Fruit fly (Drosophila melanogaster) S2 (cell line): Measurements from ENCODE around the gene Spn85F.

ENCODE experiments used
- CG8478 ChIP-seq: fragments of >200 bp; optimal IDR thresholded peaks from 2 replicates; lab custom pipeline; 2018
- CTCF ChIP-seq, 2 experiments: fragments of >200 bp; optimal IDR thresholded peaks; 2 replicates each; lab custom pipeline; 2018

- TF ChIP-seq CTCF (optimal IDR thresholded peaks at IDR 0.05; lab: Kevin White, UChicago) (no peak), CG8478 (lab: Kevin White, UChicago) (no peak)
These were observed 47.1 kb upstream of the Spn85F start for dm6 chr3R:9949903-9950302.
